Worm (Caenorhabditis elegans): Measurements from ENCODE around the gene str-35.

The str-35 gene

ce11 chrV:4450523-4451089 is 24.0 kb upstream of the str-35 start, which contains the start of gene rft-2 (continued):
- TF ChIP-seq zag-1 (tag; optimal IDR thresholded peaks at IDR 0.05) = no peak
- no peak for TF ChIP-seq lir-3 (tag; optimal IDR thresholded peaks at IDR 0.05; ENCODE audit: poor library complexity)
- peak; percentile 36 for TF ChIP-seq F16B12.6 (tag; optimal IDR thresholded peaks at IDR 0.05)
- TF ChIP-seq nhr-47 (tag; optimal IDR thresholded peaks at IDR 0.05) = peak; percentile 81
- no peak for TF ChIP-seq ztf-4 (tag; optimal IDR thresholded peaks at IDR 0.05)
- no peak for TF ChIP-seq pax-3 (tag; optimal IDR thresholded peaks at IDR 0.05)
- peak; percentile 69 for TF ChIP-seq snu-23 (GFP tag; optimal IDR thresholded peaks at IDR 0.05)

- TF ChIP-seq lsy-2 (tag; optimal IDR thresholded peaks at IDR 0.05) = no peak
- no peak for TF ChIP-seq aha-1 (tag; optimal IDR thresholded peaks at IDR 0.05)
- no peak for TF ChIP-seq nhr-90 (tag; optimal IDR thresholded peaks at IDR 0.05; ENCODE audit: poor library complexity)
- no peak for TF ChIP-seq hlh-17 (GFP tag; optimal IDR thresholded peaks at IDR 0.05; ENCODE audit: borderline replicate concordance)
- TF ChIP-seq nhr-11 (tag; optimal IDR thresholded peaks at IDR 0.05) = no peak
- no peak for TF ChIP-seq lin-35 (GFP tag; optimal IDR thresholded peaks at IDR 0.05)
- TF ChIP-seq lin-14 (GFP tag; optimal IDR thresholded peaks at IDR 0.05) = peak; percentile 16
- no peak for TF ChIP-seq egl-27 (tag; optimal IDR thresholded peaks at IDR 0.05)
Measured at ce11 chrV:4454634-4455033, 20.0 kb upstream of the str-35 start, which contains the start of gene gnrr-5. Gene gnrr-5 (minus strand): TSS chrV:4454734.

- TF ChIP-seq fkh-4 (tag; optimal IDR thresholded peaks at IDR 0.05; ENCODE audit: borderline replicate concordance) (no peak), fkh-8 (tag; optimal IDR thresholded peaks at IDR 0.05) (no peak), fkh-10 (GFP tag; optimal IDR thresholded peaks at IDR 0.05) (no peak), F16B12.6 (tag; optimal IDR thresholded peaks at IDR 0.05) (no peak), C34B4.2 (tag; optimal IDR thresholded peaks at IDR 0.05) (no peak), nhr-19 (GFP tag; conservative IDR thresholded peaks at IDR 0.05) (no peak), unc-98 (GFP tag; IDR thresholded peaks at IDR 0.05) (no peak), nhr-28 (tag; optimal IDR thresholded peaks at IDR 0.05) (no peak), lin-14 (GFP tag; optimal IDR thresholded peaks at IDR 0.05) (no peak), xbp-1 (tag; optimal IDR thresholded peaks at IDR 0.05) (no peak), unc-130 (tag; optimal IDR thresholded peaks at IDR 0.05) (no peak), vab-15 (tag; optimal IDR thresholded peaks at IDR 0.05) (no peak), unc-62 (GFP tag; optimal IDR thresholded peaks at IDR 0.05) (no peak), lin-35 (GFP tag; optimal IDR thresholded peaks at IDR 0.05) (no peak), zip-4 (GFP tag; optimal IDR thresholded peaks at IDR 0.05) (no peak), sup-37 (GFP tag; optimal IDR thresholded peaks at IDR 0.05) (no peak), ztf-11 (tag; optimal IDR thresholded peaks at IDR 0.05) (no peak), aha-1 (tag; optimal IDR thresholded peaks at IDR 0.05) (no peak), nhr-76 (tag; optimal IDR thresholded peaks at IDR 0.05) (no peak)
Measured at ce11 chrV:4471065-4471464, 3.6 kb upstream of the str-35 start, which contains the start of gene T08H10.3. Gene T08H10.3 (plus strand): TSS chrV:4471365.

ce11 chrV:4481823-4482222 is 7.2 kb downstream of the str-35 start:
- TF ChIP-seq nhr-20 (tag; optimal IDR thresholded peaks at IDR 0.05) = no peak
- TF ChIP-seq efl-3 (GFP tag; optimal IDR thresholded peaks at IDR 0.05) = no peak
- TF ChIP-seq nhr-76 (tag; optimal IDR thresholded peaks at IDR 0.05) = no peak
- no peak for TF ChIP-seq dsc-1 (tag; optimal IDR thresholded peaks at IDR 0.05)
- TF ChIP-seq nhr-85 (tag) = no peak
- no peak for TF ChIP-seq hlh-17 (GFP tag; optimal IDR thresholded peaks at IDR 0.05; ENCODE audit: borderline replicate concordance)
- TF ChIP-seq Y116A8C.19 (tag; optimal IDR thresholded peaks at IDR 0.05; ENCODE audit: borderline replicate concordance) = no peak
- no peak for TF ChIP-seq fos-1 (tag; optimal IDR thresholded peaks at IDR 0.05)
